Worm (Caenorhabditis elegans) whole organism, mixed stage, embryonic: Measurements from ENCODE around the gene mdl-1.

Source experiments
- blmp-1 ChIP-seq: fragments of 150-350 bp; optimal IDR thresholded peaks from 2 replicates; lab custom pipeline; 2014; ENCODE audit warnings: missing biosample characterization, missing genetic modification characterization
- lin-13 ChIP-seq: fragments of 150-350 bp; optimal IDR thresholded peaks from 2 replicates; lab custom pipeline; 2014; ENCODE audit warnings: missing biosample characterization, missing genetic modification characterization
- lsy-2 ChIP-seq: fragments of 150-350 bp; optimal IDR thresholded peaks from 2 replicates; lab custom pipeline; 2014; ENCODE audit warnings: missing biosample characterization, missing genetic modification characterization
- mep-1 ChIP-seq: fragments of 150-350 bp; optimal IDR thresholded peaks from 2 replicates; lab custom pipeline; 2017; ENCODE audit warnings: missing biosample characterization, missing genetic modification reagents, missing genetic modification characterization, inconsistent platforms
- mls-2 ChIP-seq: sonication (generic microtip); optimal IDR thresholded peaks from 2 replicates; lab custom pipeline; 2016; ENCODE audit warnings: mild to moderate bottlenecking, missing genetic modification characterization, moderate library complexity, missing compliant biosample characterization
- nhr-12 ChIP-seq: fragments of 150-350 bp; optimal IDR thresholded peaks from 2 replicates; lab custom pipeline; 2014; ENCODE audit warnings: missing biosample characterization, missing genetic modification characterization
- nhr-237 ChIP-seq: fragments of 150-350 bp; optimal IDR thresholded peaks from 2 replicates; lab custom pipeline; 2014; ENCODE audit warnings: missing biosample characterization, missing genetic modification characterization
- nhr-76 ChIP-seq: sonication (generic microtip); optimal IDR thresholded peaks from 2 replicates; lab custom pipeline; 2017; ENCODE audit warnings: missing biosample characterization, missing genetic modification characterization
- unc-62 ChIP-seq: fragments of 150-350 bp; optimal IDR thresholded peaks from 2 replicates; lab custom pipeline; 2014; ENCODE audit warnings: missing biosample characterization, missing genetic modification reagents, missing genetic modification characterization

DNA sequence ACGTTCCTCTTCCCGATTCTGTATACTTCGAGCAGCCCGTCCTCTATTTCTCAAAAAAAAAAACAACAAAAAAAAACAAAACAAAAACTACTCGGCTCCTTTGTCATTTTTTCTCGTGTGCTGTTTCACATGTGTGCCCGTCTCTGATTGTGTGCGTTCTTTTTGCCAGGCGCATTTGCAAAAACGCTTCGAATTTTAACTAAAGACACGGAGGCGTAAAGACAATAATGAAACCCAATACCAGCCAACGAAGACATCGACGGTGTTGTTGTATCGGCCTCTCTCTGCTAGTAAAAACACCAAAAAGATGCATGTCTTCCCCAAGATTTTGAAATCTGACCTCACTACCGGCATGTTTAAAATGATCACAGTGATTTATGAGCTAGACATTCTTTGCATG, 4.7 kb downstream of the mdl-1 start:
- TF ChIP-seq nhr-237 (tag; lab: Kevin White, UChicago) (no peak), nhr-76 (tag; lab: Kevin White, UChicago) (no peak), mls-2 (no peak), unc-62 (no peak), blmp-1 (tag; lab: Kevin White, UChicago) (no peak), lin-13 (no peak), mep-1 (tag; lab: Kevin White, UChicago) (no peak), nhr-12 (no peak), lsy-2 (tag; lab: Kevin White, UChicago) (no peak)
